Fruit fly (Drosophila melanogaster): Measurements from ENCODE around the gene SpdS.

dm6 chr3R:9673207-9673606, 41.8 kb downstream of the SpdS start:
- no peak for TF ChIP-seq CG14655 (GFP tag; optimal IDR thresholded peaks at IDR 0.05)
- no peak for TF ChIP-seq CG10348 (GFP tag; IDR thresholded peaks at IDR 0.05)
- TF ChIP-seq Ets98B (GFP tag; IDR thresholded peaks at IDR 0.05): no peak
